Fruit fly (Drosophila melanogaster): ENCODE measurements around the gene mRpL22.
A peak's percentile ranks its signal among the peaks of the same experiment; 100 is the strongest.

Gene mRpL22

dm6 chrX:16833097-16833496 lies 49.4 kb downstream of the mRpL22 start (continued):
- TF ChIP-seq CG4820 (GFP tag; optimal IDR thresholded peaks at IDR 0.05) = peak; percentile 75
- peak; percentile 86 for TF ChIP-seq Drgx (GFP tag; IDR thresholded peaks at IDR 0.05)
- peak; percentile 81 for TF ChIP-seq zfh1 (GFP tag; IDR thresholded peaks at IDR 0.05)
- TF ChIP-seq Antp (GFP tag; optimal IDR thresholded peaks at IDR 0.05) = peak; percentile 68
- no peak for TF ChIP-seq Dll (GFP tag; IDR thresholded peaks at IDR 0.05; ENCODE audit: partially characterized antibody)
- TF ChIP-seq gfzf (GFP tag; optimal IDR thresholded peaks at IDR 0.05) = no peak
- TF ChIP-seq Sry-δ (GFP tag; optimal IDR thresholded peaks at IDR 0.05) = peak; percentile 40
- TF ChIP-seq CG4404 (GFP tag; IDR thresholded peaks at IDR 0.05) = peak; percentile 41; the same call in 1 of the 2 replicates
- no peak for TF ChIP-seq Tbp (GFP tag; optimal IDR thresholded peaks at IDR 0.05)
- TF ChIP-seq wek (GFP tag; optimal IDR thresholded peaks at IDR 0.05) = peak; percentile 40
- peak; percentile 61 for TF ChIP-seq Chrac-16 (GFP tag; optimal IDR thresholded peaks at IDR 0.05)
- peak; percentile 65 for TF ChIP-seq CG10654 (GFP tag; optimal IDR thresholded peaks at IDR 0.05)
- peak; percentile 58; the same call in 1 of the 3 replicates for TF ChIP-seq CG2889 (GFP tag; IDR thresholded peaks at IDR 0.05)
- no peak for TF ChIP-seq ftz-f1 (GFP tag; optimal IDR thresholded peaks at IDR 0.05)
- peak; percentile 51 for TF ChIP-seq CG12236 (GFP tag; optimal IDR thresholded peaks at IDR 0.05)
- TF ChIP-seq CG2202 (tag; optimal IDR thresholded peaks at IDR 0.05) = peak; percentile 57
- TF ChIP-seq CoRest (tag; optimal IDR thresholded peaks at IDR 0.05) = peak; percentile 75
- TF ChIP-seq CG30403 (GFP tag; optimal IDR thresholded peaks at IDR 0.05) = peak; percentile 74
- TF ChIP-seq pho (GFP tag; optimal IDR thresholded peaks at IDR 0.05) = no peak
- TF ChIP-seq CG12071 (GFP tag; optimal IDR thresholded peaks at IDR 0.05) = peak; percentile 77
- TF ChIP-seq Neu2 (GFP tag; optimal IDR thresholded peaks at IDR 0.05; ENCODE audit: borderline replicate concordance) = no peak
- TF ChIP-seq bigmax (GFP tag; optimal IDR thresholded peaks at IDR 0.05) = no peak
- no peak for TF ChIP-seq corto (GFP tag; optimal IDR thresholded peaks at IDR 0.05)
- no peak for TF ChIP-seq Fer2 (tag; optimal IDR thresholded peaks at IDR 0.05)
- TF ChIP-seq yki (optimal IDR thresholded peaks at IDR 0.05) = no peak
- TF ChIP-seq CG12659 (GFP tag; optimal IDR thresholded peaks at IDR 0.05) = peak; percentile 62
- TF ChIP-seq CG13296 (GFP tag; optimal IDR thresholded peaks at IDR 0.05) = peak; percentile 36
- TF ChIP-seq CG14050 (GFP tag; IDR thresholded peaks at IDR 0.05) = peak; percentile 66
- TF ChIP-seq Bteb2 (GFP tag; optimal IDR thresholded peaks at IDR 0.05) = peak; percentile 40
- TF ChIP-seq nmo (GFP tag; optimal IDR thresholded peaks at IDR 0.05) = peak; percentile 91
- TF ChIP-seq CG13424 (tag; optimal IDR thresholded peaks at IDR 0.05) = peak; percentile 82
- peak; percentile 49 for TF ChIP-seq Fer3 (tag; optimal IDR thresholded peaks at IDR 0.05)
- peak; percentile 75 for TF ChIP-seq slp2 (GFP tag; optimal IDR thresholded peaks at IDR 0.05)
- TF ChIP-seq CG11560 (tag; IDR thresholded peaks at IDR 0.05) = no peak
- TF ChIP-seq pita (GFP tag; optimal IDR thresholded peaks at IDR 0.05) = no peak
- no peak for TF ChIP-seq CG33557 (GFP tag; optimal IDR thresholded peaks at IDR 0.05)
- peak; percentile 9 for TF ChIP-seq CG3065 (GFP tag; optimal IDR thresholded peaks at IDR 0.05)
- TF ChIP-seq CG9727 (GFP tag; optimal IDR thresholded peaks at IDR 0.05) = peak; percentile 67
- peak; percentile 69 for TF ChIP-seq CG8944 (GFP tag; optimal IDR thresholded peaks at IDR 0.05)
- TF ChIP-seq sr (GFP tag; IDR thresholded peaks at IDR 0.05) = peak; percentile 59; the same call in 2 of the 3 replicates
- peak; percentile 74 for TF ChIP-seq trem (tag; optimal IDR thresholded peaks at IDR 0.05)
- TF ChIP-seq Hr39 (optimal IDR thresholded peaks at IDR 0.05) = no peak
- no peak for TF ChIP-seq CG6272 (GFP tag; IDR thresholded peaks at IDR 0.05)
- no peak for TF ChIP-seq CG34224 (GFP tag; IDR thresholded peaks at IDR 0.05; ENCODE audit: partially characterized antibody)
- TF ChIP-seq CG1647 (GFP tag; optimal IDR thresholded peaks at IDR 0.05) = peak; percentile 63
- TF ChIP-seq CG17186 (GFP tag; optimal IDR thresholded peaks at IDR 0.05) = no peak
- TF ChIP-seq Doc3 (GFP tag; IDR thresholded peaks at IDR 0.05; ENCODE audit: partially characterized antibody) = no peak
- TF ChIP-seq run (tag; optimal IDR thresholded peaks at IDR 0.05) = peak; percentile 65
- TF ChIP-seq Xbp1 (GFP tag; optimal IDR thresholded peaks at IDR 0.05) = peak; percentile 79
- peak; percentile 43 for TF ChIP-seq fd3F (GFP tag; optimal IDR thresholded peaks at IDR 0.05)
- TF ChIP-seq CG34422 (GFP tag; IDR thresholded peaks at IDR 0.05) = peak; percentile 61; the same call in 1 of the 3 replicates
- TF ChIP-seq ap (GFP tag; IDR thresholded peaks at IDR 0.05) = peak; percentile 70

All from whole organism, embryonic.